Worm (Caenorhabditis elegans): ENCODE results near the gene rib-1.

DNA sequence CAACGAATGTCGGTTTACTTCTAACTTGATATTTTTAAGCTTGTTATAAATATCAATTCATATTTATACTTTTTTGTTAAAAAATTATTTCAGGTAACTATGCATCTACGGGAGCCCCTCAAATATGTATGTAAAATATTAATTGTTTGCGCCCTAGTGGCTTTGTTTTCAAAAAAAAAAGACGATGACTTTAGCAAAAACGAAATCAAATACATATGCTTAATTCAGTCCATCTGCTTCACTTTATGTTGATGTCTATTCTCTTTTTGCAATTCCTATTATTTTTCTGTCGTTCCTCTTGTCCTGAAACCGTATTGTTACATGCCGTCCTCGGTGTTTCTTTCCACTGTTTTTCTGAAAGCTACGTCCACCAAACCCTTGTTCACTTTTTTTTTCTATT lies 8.8 kb upstream of the rib-1 start:
- no peak for TF ChIP-seq dao-5 (tag; optimal IDR thresholded peaks at IDR 0.05)
- TF ChIP-seq him-1 (tag; optimal IDR thresholded peaks at IDR 0.05), result no peak

Measured in whole organism, L4/young adult.